Worm (Caenorhabditis elegans) whole organism, mixed stage, embryonic: ENCODE results near the gene dyc-1.

ENCODE experiments used
- M03D4.4 ChIP-seq: sonication (generic microtip); optimal IDR thresholded peaks from 2 replicates; lab custom pipeline; 2017; ENCODE audit warnings: mild to moderate bottlenecking, missing genetic modification characterization, missing compliant biosample characterization
- lin-13 ChIP-seq: fragments of 150-350 bp; optimal IDR thresholded peaks from 2 replicates; lab custom pipeline; 2014; ENCODE audit warnings: missing biosample characterization, missing genetic modification characterization
- nhr-76 ChIP-seq: sonication (generic microtip); optimal IDR thresholded peaks from 2 replicates; lab custom pipeline; 2017; ENCODE audit warnings: missing biosample characterization, missing genetic modification characterization
- pha-4 ChIP-seq: fragments of 150-350 bp; optimal IDR thresholded peaks from 2 replicates; lab custom pipeline; 2018; ENCODE audit warnings: missing biosample characterization, missing genetic modification reagents, missing genetic modification characterization
- ztf-11 ChIP-seq: fragments of 150-350 bp; optimal IDR thresholded peaks from 2 replicates; lab custom pipeline; 2014; ENCODE audit warnings: missing biosample characterization, missing genetic modification characterization

DNA sequence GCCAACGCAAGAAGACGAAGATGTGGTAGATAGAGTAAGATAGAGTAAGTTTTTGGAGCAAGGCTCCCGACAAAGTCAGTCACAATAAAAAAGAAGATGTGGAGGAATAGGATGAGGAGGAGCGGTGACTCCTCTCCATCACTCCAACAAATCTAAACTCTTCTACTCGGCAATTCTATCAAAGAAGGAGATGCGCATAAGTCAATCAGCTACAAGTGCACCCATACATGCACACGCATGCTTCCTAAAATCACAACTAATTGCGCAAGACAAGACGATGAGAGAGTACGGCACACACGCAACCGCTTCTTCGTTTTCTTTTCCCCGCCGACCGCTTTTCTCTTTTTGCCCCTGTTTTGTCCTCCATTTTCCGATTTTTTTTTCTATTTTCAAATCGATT is 1.7 kb upstream of the dyc-1 start:
- TF ChIP-seq nhr-76 (tag; lab: Kevin White, UChicago) (no peak), M03D4.4 (tag; lab: Kevin White, UChicago) (no peak), lin-13 (tag; lab: Kevin White, UChicago) (no peak), ztf-11 (no peak), pha-4 (tag; lab: Kevin White, UChicago) (no peak)
